Fruit fly (Drosophila melanogaster): ENCODE measurements around the gene CG6184.

CG6184 gene

dm6 chr3R:19671223-19671991 is 13.7 kb upstream of the CG6184 start, which contains the start of gene Naam (continued):
- TF ChIP-seq nmo (GFP tag; optimal IDR thresholded peaks at IDR 0.05) (peak; percentile 61), abd-A (tag; optimal IDR thresholded peaks at IDR 0.05) (no peak), rib (GFP tag; IDR thresholded peaks at IDR 0.05) (0 out of 2 replicates have a peak, but pooled peaks have one; percentile 15), CG6765 (GFP tag; optimal IDR thresholded peaks at IDR 0.05) (peak; percentile 49), bowl (GFP tag; IDR thresholded peaks at IDR 0.05) (peak; percentile 36; the same call in 1 of the 2 replicates), Elba2 (GFP tag; optimal IDR thresholded peaks at IDR 0.05) (no peak), CG34376 (GFP tag; optimal IDR thresholded peaks at IDR 0.05) (peak; percentile 66), CG17568 (GFP tag; optimal IDR thresholded peaks at IDR 0.05) (peak; percentile 41), CG1602 (GFP tag; optimal IDR thresholded peaks at IDR 0.05) (peak; percentile 41), CG10267 (tag; optimal IDR thresholded peaks at IDR 0.05) (peak; percentile 57), Mad (GFP tag; optimal IDR thresholded peaks at IDR 0.05) (peak; percentile 51), dpn (GFP tag; optimal IDR thresholded peaks at IDR 0.05) (peak; percentile 85 to 87), Med (GFP tag) (peak; percentile 98), CG7357 (GFP tag; IDR thresholded peaks at IDR 0.05) (0 out of 3 replicates have a peak, but pooled peaks have one; percentile 41), Hey (tag; optimal IDR thresholded peaks at IDR 0.05) (no peak), pnt (GFP tag; optimal IDR thresholded peaks at IDR 0.05) (peak; percentile 47), CG5180 (GFP tag; optimal IDR thresholded peaks at IDR 0.05) (peak; percentile 45), oc (tag; optimal IDR thresholded peaks at IDR 0.05) (peak; percentile 65), CG42726 (GFP tag; IDR thresholded peaks at IDR 0.05; ENCODE audit: partially characterized antibody) (no peak), CG32767 (GFP tag; IDR thresholded peaks at IDR 0.05) (peak; percentile 70), NFAT (GFP tag; IDR thresholded peaks at IDR 0.05) (peak; percentile 85), pho (GFP tag; optimal IDR thresholded peaks at IDR 0.05) (peak; percentile 81), zen2 (GFP tag; IDR thresholded peaks at IDR 0.05; ENCODE audit: partially characterized antibody) (no peak), CG4617 (GFP tag; optimal IDR thresholded peaks at IDR 0.05; ENCODE audit: borderline replicate concordance) (peak; percentile 52), pzg (GFP tag; optimal IDR thresholded peaks at IDR 0.05) (peak; percentile 21), CG6791 (GFP tag; IDR thresholded peaks at IDR 0.05; ENCODE audit: partially characterized antibody) (no peak), Lim3 (GFP tag; IDR thresholded peaks at IDR 0.05) (no peak), CG32532 (GFP tag; IDR thresholded peaks at IDR 0.05) (peak; percentile 88), tap (tag; optimal IDR thresholded peaks at IDR 0.05) (peak; percentile 34), Dad (GFP tag; optimal IDR thresholded peaks at IDR 0.05) (peak; percentile 67), CG16863 (GFP tag; optimal IDR thresholded peaks at IDR 0.05) (peak; percentile 74), CG10543 (GFP tag; optimal IDR thresholded peaks at IDR 0.05) (peak; percentile 78), Sry-β (GFP tag; optimal IDR thresholded peaks at IDR 0.05) (no peak), CG10959 (GFP tag; IDR thresholded peaks at IDR 0.05) (no peak), lab (GFP tag; optimal IDR thresholded peaks at IDR 0.05) (peak; percentile 93), GATAe (GFP tag; conservative IDR thresholded peaks at IDR 0.05) (no peak), grau (tag; optimal IDR thresholded peaks at IDR 0.05) (peak; percentile 75), CG17385 (GFP tag; optimal IDR thresholded peaks at IDR 0.05) (peak; percentile 73), dysf (GFP tag; IDR thresholded peaks at IDR 0.05) (peak; percentile 76), CG12104 (GFP tag; optimal IDR thresholded peaks at IDR 0.05) (peak; percentile 35), NC2α (GFP tag; optimal IDR thresholded peaks at IDR 0.05) (peak; percentile 27), CG4424 (GFP tag; optimal IDR thresholded peaks at IDR 0.05) (peak; percentile 69), CG14014 (GFP tag; IDR thresholded peaks at IDR 0.05) (peak; percentile 80), sna (GFP tag; IDR thresholded peaks at IDR 0.05; ENCODE audit: partially characterized antibody) (no peak), ro (GFP tag; IDR thresholded peaks at IDR 0.05) (no peak), sqz (GFP tag; optimal IDR thresholded peaks at IDR 0.05) (no peak), CG3065 (GFP tag; optimal IDR thresholded peaks at IDR 0.05) (peak; percentile 56), D19A (tag; optimal IDR thresholded peaks at IDR 0.05) (peak; percentile 50), Jarid2 (GFP tag; optimal IDR thresholded peaks at IDR 0.05) (no peak)
